Worm (Caenorhabditis elegans) whole organism, L1 larva: ENCODE data around the gene srw-59.

Experiments used
- ama-1 ChIP-seq: fragments of 150-350 bp; optimal IDR thresholded peaks from 2 replicates; lab custom pipeline; 2014
- ceh-8 ChIP-seq: fragments of 200-800 bp; sonication (Bioruptor generic); optimal IDR thresholded peaks from 2 replicates; lab custom pipeline; 2018; ENCODE audit warnings: mild to moderate bottlenecking, missing genetic modification characterization, moderate library complexity, missing compliant biosample characterization
- lin-39 ChIP-seq: fragments of 150-350 bp; optimal IDR thresholded peaks from 2 replicates; lab custom pipeline; 2014; ENCODE audit warnings: missing biosample characterization, missing genetic modification reagents, missing genetic modification characterization
- nhr-28 ChIP-seq: fragments of 150-350 bp; optimal IDR thresholded peaks from 2 replicates; lab custom pipeline; 2014; ENCODE audit warnings: missing biosample characterization, missing genetic modification characterization
- nhr-90 ChIP-seq: sonication (generic microtip); optimal IDR thresholded peaks from 2 replicates; lab custom pipeline; 2016; ENCODE audit warnings: mild to moderate bottlenecking, missing genetic modification characterization, missing compliant biosample characterization; ENCODE audit not compliant: poor library complexity
- pag-3 ChIP-seq: sonication (generic microtip); optimal IDR thresholded peaks from 2 replicates; lab custom pipeline; 2017; ENCODE audit warnings: missing genetic modification characterization, mild to moderate bottlenecking, missing compliant biosample characterization, antibody characterized with exemption, borderline replicate concordance; ENCODE audit not compliant: insufficient read depth
- skn-1 ChIP-seq: fragments of 150-350 bp; optimal IDR thresholded peaks from 2 replicates; lab custom pipeline; 2014; ENCODE audit warnings: missing biosample characterization, missing genetic modification characterization
- sptf-1 ChIP-seq: fragments of 150-350 bp; optimal IDR thresholded peaks from 2 replicates; lab custom pipeline; 2014; ENCODE audit warnings: missing biosample characterization, missing genetic modification characterization
- sup-37 ChIP-seq: fragments of 200-800 bp; sonication (Bioruptor generic); optimal IDR thresholded peaks from 2 replicates; lab custom pipeline; 2018; ENCODE audit warnings: mild to moderate bottlenecking, missing genetic modification characterization, missing compliant biosample characterization
- unc-130 ChIP-seq: fragments of 150-350 bp; optimal IDR thresholded peaks from 2 replicates; lab custom pipeline; 2017; ENCODE audit warnings: missing biosample characterization, missing genetic modification characterization, inconsistent platforms

ce11 chrV:15982733-15983344 is 32.0 kb upstream of the srw-59 start, which contains the start of the genes fbxa-99 and F36G9.13:
- no peak for TF ChIP-seq ama-1 (lab: Kevin White, UChicago)
- TF ChIP-seq unc-130 (tag; lab: Kevin White, UChicago) = no peak
- no peak for TF ChIP-seq skn-1 (tag; lab: Kevin White, UChicago)
- TF ChIP-seq lin-39 (tag; lab: Kevin White, UChicago) = no peak
- TF ChIP-seq pag-3 (tag; lab: Kevin White, UChicago) = no peak
- no peak for TF ChIP-seq nhr-28
- TF ChIP-seq nhr-90 = no peak
- TF ChIP-seq sptf-1 (tag; lab: Kevin White, UChicago) = no peak
- no peak for TF ChIP-seq sup-37
- TF ChIP-seq ceh-8 (GFP tag; lab: Kevin White, UChicago) = no peak
